Fruit fly (Drosophila melanogaster) whole organism, embryonic: Measurements from ENCODE around the gene CG7239.
A peak's percentile ranks its signal among the peaks of the same experiment; 100 is the strongest.

ENCODE experiments used
- Atf6 ChIP-seq: fragments of 200-800 bp; sonication (Bioruptor generic); IDR thresholded peaks from 2 replicates; pipeline ENCODE4 v1.3.6; 2022; ENCODE audit warnings: missing biosample characterization, missing genetic modification characterization
- B-H1 ChIP-seq: fragments of 200-800 bp; sonication (Bioruptor generic); IDR thresholded peaks from 3 replicates; pipeline ENCODE4 v1.3.6; 2022; ENCODE audit warnings: missing biosample characterization, missing genetic modification characterization
- CG10274 ChIP-seq: fragments of 200-800 bp; sonication (Bioruptor generic); optimal IDR thresholded peaks from 3 replicates; lab custom pipeline; 2017; ENCODE audit warnings: missing biosample characterization, mild to moderate bottlenecking, missing genetic modification characterization
- CG10654 ChIP-seq: fragments of 200-800 bp; sonication (Bioruptor generic); optimal IDR thresholded peaks from 2 replicates; lab custom pipeline; 2016; ENCODE audit warnings: missing biosample characterization, missing genetic modification characterization
- CG12659 ChIP-seq: fragments of 200-800 bp; sonication (Bioruptor generic); optimal IDR thresholded peaks from 3 replicates; lab custom pipeline; 2017; ENCODE audit warnings: mild to moderate bottlenecking, missing biosample characterization, missing genetic modification reagents, missing genetic modification characterization
- CG12769 ChIP-seq: fragments of 200-800 bp; sonication (Bioruptor generic); optimal IDR thresholded peaks from 2 replicates; lab custom pipeline; 2019; ENCODE audit warnings: missing biosample characterization, mild to moderate bottlenecking, missing genetic modification characterization, moderate library complexity
- CG13894 ChIP-seq: fragments of 200-800 bp; sonication (Bioruptor generic); optimal IDR thresholded peaks from 3 replicates; lab custom pipeline; 2018; ENCODE audit warnings: missing biosample characterization, mild to moderate bottlenecking, missing genetic modification characterization, moderate library complexity
- CG17359 ChIP-seq: fragments of 200-800 bp; sonication (Bioruptor generic); optimal IDR thresholded peaks from 3 replicates; lab custom pipeline; 2018; ENCODE audit warnings: missing biosample characterization, mild to moderate bottlenecking, missing genetic modification characterization, moderate library complexity
- CG1792 ChIP-seq: fragments of 200-800 bp; sonication (Bioruptor generic); optimal IDR thresholded peaks from 2 replicates; lab custom pipeline; 2016; ENCODE audit warnings: missing biosample characterization, missing genetic modification characterization
- CG33213 ChIP-seq: fragments of 200-800 bp; sonication (Bioruptor generic); optimal IDR thresholded peaks from 3 replicates; lab custom pipeline; 2016; ENCODE audit warnings: missing biosample characterization, missing genetic modification characterization
- CG5953 ChIP-seq: fragments of 200-800 bp; sonication (Bioruptor generic); IDR thresholded peaks from 2 replicates; pipeline ENCODE4 v1.3.6; 2022; ENCODE audit warnings: missing biosample characterization, missing genetic modification characterization
- CG6175 ChIP-seq: fragments of 200-800 bp; sonication (Bioruptor generic); IDR thresholded peaks from 3 replicates; pipeline ENCODE4 v1.3.6; 2022; ENCODE audit warnings: missing biosample characterization, missing genetic modification characterization
- CG6254 ChIP-seq: fragments of 200-800 bp; sonication (Bioruptor generic); optimal IDR thresholded peaks from 3 replicates; lab custom pipeline; 2017; ENCODE audit warnings: mild to moderate bottlenecking, missing biosample characterization, missing genetic modification reagents, missing genetic modification characterization
- CG6272 ChIP-seq: fragments of 200-800 bp; sonication (Bioruptor generic); IDR thresholded peaks from 2 replicates; pipeline ENCODE4 v1.3.6; 2022; ENCODE audit warnings: missing biosample characterization, missing genetic modification characterization
- CG7271 ChIP-seq: fragments of 200-800 bp; sonication (Bioruptor generic); optimal IDR thresholded peaks from 2 replicates; lab custom pipeline; 2018; ENCODE audit warnings: missing biosample characterization, mild to moderate bottlenecking, missing genetic modification characterization, moderate library complexity
- CG7839 ChIP-seq: fragments of 200-800 bp; sonication (Bioruptor generic); optimal IDR thresholded peaks from 3 replicates; lab custom pipeline; 2018; ENCODE audit warnings: missing biosample characterization, mild to moderate bottlenecking, missing genetic modification characterization, moderate library complexity
- CG7963 ChIP-seq: fragments of 200-800 bp; sonication (Bioruptor generic); IDR thresholded peaks from 3 replicates; pipeline ENCODE4 v1.3.6; 2022; ENCODE audit warnings: missing biosample characterization, missing genetic modification characterization; ENCODE audit not compliant: partially characterized antibody
- CrebB ChIP-seq: fragments of 200-800 bp; sonication (Bioruptor generic); optimal IDR thresholded peaks from 3 replicates; lab custom pipeline; 2018; ENCODE audit warnings: missing biosample characterization, mild to moderate bottlenecking, missing genetic modification characterization
- Drgx ChIP-seq: fragments of 200-800 bp; sonication (Bioruptor generic); IDR thresholded peaks from 2 replicates; pipeline ENCODE4 v1.3.6; 2022; ENCODE audit warnings: missing biosample characterization, missing genetic modification characterization
- ERR ChIP-seq: fragments of 200-800 bp; sonication (Bioruptor generic); optimal IDR thresholded peaks from 2 replicates; lab custom pipeline; 2016; ENCODE audit warnings: missing biosample characterization, missing genetic modification characterization
- MBD-R2 ChIP-seq: fragments of 200-800 bp; sonication (Bioruptor generic); IDR thresholded peaks from 2 replicates; pipeline ENCODE4 v1.3.6; 2022; ENCODE audit warnings: missing biosample characterization, missing genetic modification characterization
- Med ChIP-seq: fragments of 200-800 bp; sonication (Bioruptor generic); peaks from one replicate; lab custom pipeline; 2016; ENCODE audit warnings: missing biosample characterization, missing genetic modification characterization, mild to moderate bottlenecking, inconsistent platforms, moderate library complexity
- Mrtf ChIP-seq: fragments of 200-800 bp; sonication (Bioruptor generic); IDR thresholded peaks from 3 replicates; pipeline ENCODE4 v1.3.6; 2022; ENCODE audit warnings: missing biosample characterization, missing genetic modification characterization
- Myb ChIP-seq: fragments of 200-800 bp; sonication (Bioruptor generic); optimal IDR thresholded peaks from 2 replicates; lab custom pipeline; 2016; ENCODE audit warnings: missing biosample characterization, missing genetic modification characterization
- NC2α ChIP-seq: fragments of 200-800 bp; sonication (Bioruptor generic); optimal IDR thresholded peaks from 2 replicates; lab custom pipeline; 2016; ENCODE audit warnings: missing biosample characterization, missing genetic modification characterization
- PHDP ChIP-seq: fragments of 200-800 bp; sonication (Bioruptor generic); optimal IDR thresholded peaks from 3 replicates; lab custom pipeline; 2018; ENCODE audit warnings: missing biosample characterization, mild to moderate bottlenecking, missing genetic modification characterization, moderate library complexity
- Ptx1 ChIP-seq: fragments of 200-800 bp; sonication (Bioruptor generic); IDR thresholded peaks from 2 replicates; pipeline ENCODE4 v1.3.6; 2022; ENCODE audit warnings: missing biosample characterization, missing genetic modification characterization
- Ssrp ChIP-seq: fragments of 200-800 bp; sonication (Bioruptor generic); optimal IDR thresholded peaks from 2 replicates; lab custom pipeline; 2018; ENCODE audit warnings: missing biosample characterization, mild to moderate bottlenecking, missing genetic modification characterization, moderate library complexity
- Trl ChIP-seq, 3 experiments: fragments of >200 bp in 2 of 3; fragments of 200-800 bp in 1 of 3; sonication (Bioruptor generic) in 1 of 3; optimal IDR thresholded peaks; 2 replicates in 1 of 3; 3 replicates in 2 of 3; lab custom pipeline; 2016 to 2017; ENCODE audit warnings: missing biosample characterization in 1 of 3, missing genetic modification characterization in 1 of 3
- Xrp1 ChIP-seq: fragments of 200-800 bp; sonication (Bioruptor generic); IDR thresholded peaks from 2 replicates; pipeline ENCODE4 v1.3.6; 2022; ENCODE audit warnings: missing biosample characterization, missing genetic modification characterization
- bbx ChIP-seq: fragments of 200-800 bp; sonication (Bioruptor generic); IDR thresholded peaks from 2 replicates; pipeline ENCODE4 v1.3.6; 2022; ENCODE audit warnings: missing biosample characterization, missing genetic modification characterization; ENCODE audit not compliant: partially characterized antibody
- bigmax ChIP-seq: fragments of 200-800 bp; sonication (Bioruptor generic); optimal IDR thresholded peaks from 2 replicates; lab custom pipeline; 2018; ENCODE audit warnings: missing biosample characterization, mild to moderate bottlenecking, missing genetic modification characterization
- dm ChIP-seq: fragments of 200-800 bp; sonication (Bioruptor generic); optimal IDR thresholded peaks from 3 replicates; lab custom pipeline; 2016; ENCODE audit warnings: missing biosample characterization, missing genetic modification characterization
- emc ChIP-seq: fragments of 200-800 bp; sonication (Bioruptor generic); optimal IDR thresholded peaks from 2 replicates; lab custom pipeline; 2016; ENCODE audit warnings: missing biosample characterization, missing genetic modification characterization
- en ChIP-seq: fragments of 200-800 bp; sonication (Bioruptor generic); optimal IDR thresholded peaks from 2 replicates; lab custom pipeline; 2016; ENCODE audit warnings: missing biosample characterization, missing genetic modification characterization
- esg ChIP-seq: fragments of 200-800 bp; sonication (Bioruptor generic); conservative IDR thresholded peaks from 2 replicates; pipeline ENCODE4 v1.3.6; 2022; ENCODE audit warnings: missing biosample characterization, missing genetic modification characterization
- ftz-f1 ChIP-seq: fragments of 200-800 bp; sonication (Bioruptor generic); optimal IDR thresholded peaks from 2 replicates; lab custom pipeline; 2016; ENCODE audit warnings: missing biosample characterization, missing genetic modification characterization
- gem ChIP-seq: fragments of 200-800 bp; sonication (Bioruptor generic); optimal IDR thresholded peaks from 2 replicates; lab custom pipeline; 2019; ENCODE audit warnings: missing biosample characterization, mild to moderate bottlenecking, missing genetic modification characterization, moderate library complexity
- hb ChIP-seq: fragments of 200-800 bp; sonication (Bioruptor generic); IDR thresholded peaks from 3 replicates; pipeline ENCODE4 v1.3.6; 2022; ENCODE audit warnings: missing biosample characterization, missing genetic modification characterization; ENCODE audit not compliant: partially characterized antibody
- hth ChIP-seq: fragments of >200 bp; optimal IDR thresholded peaks from 2 replicates; lab custom pipeline; 2017; ENCODE audit warnings: inconsistent platforms
- lab ChIP-seq: fragments of 200-800 bp; sonication (Bioruptor generic); optimal IDR thresholded peaks from 3 replicates; lab custom pipeline; 2017; ENCODE audit warnings: missing biosample characterization, missing genetic modification characterization, mild to moderate bottlenecking, moderate library complexity, missing genetic modification reagents
- mld ChIP-seq: fragments of 200-800 bp; sonication (Bioruptor generic); IDR thresholded peaks from 3 replicates; pipeline ENCODE4 v1.3.6; 2022; ENCODE audit warnings: missing biosample characterization, missing genetic modification characterization; ENCODE audit not compliant: partially characterized antibody
- pfk ChIP-seq: fragments of 200-800 bp; sonication (Bioruptor generic); optimal IDR thresholded peaks from 2 replicates; lab custom pipeline; 2018; ENCODE audit warnings: missing biosample characterization, mild to moderate bottlenecking, missing genetic modification characterization, moderate library complexity
- prd ChIP-seq, 3 experiments: fragments of >200 bp in 2 of 3; fragments of 200-800 bp in 1 of 3; sonication (Bioruptor generic) in 1 of 3; optimal IDR thresholded peaks in 2 of 3; IDR thresholded peaks in 1 of 3; 2 replicates in 2 of 3; 3 replicates in 1 of 3; pipeline versions ENCODE4 v1.3.6 to Lab custom; 2017 to 2022; ENCODE audit warnings: missing biosample characterization in 1 of 3, missing genetic modification characterization in 1 of 3
- slbo ChIP-seq: fragments of 200-800 bp; sonication (Bioruptor generic); IDR thresholded peaks from 2 replicates; pipeline ENCODE4 v1.3.6; 2022; ENCODE audit warnings: missing biosample characterization, missing genetic modification characterization
- sob ChIP-seq: fragments of 200-800 bp; sonication (Bioruptor generic); IDR thresholded peaks from 2 replicates; pipeline ENCODE4 v1.3.6; 2022; ENCODE audit warnings: missing biosample characterization, missing genetic modification characterization
- tap ChIP-seq: fragments of 200-800 bp; optimal IDR thresholded peaks from 3 replicates; lab custom pipeline; 2019; ENCODE audit warnings: missing biosample characterization, mild to moderate bottlenecking, missing genetic modification characterization, moderate library complexity
- tio ChIP-seq: fragments of 200-800 bp; sonication (Bioruptor generic); optimal IDR thresholded peaks from 2 replicates; lab custom pipeline; 2017; ENCODE audit warnings: missing biosample characterization, missing genetic modification characterization, inconsistent platforms
- zen ChIP-seq: fragments of 200-800 bp; sonication (Bioruptor generic); optimal IDR thresholded peaks from 3 replicates; lab custom pipeline; 2018; ENCODE audit warnings: missing biosample characterization, mild to moderate bottlenecking, missing genetic modification characterization, moderate library complexity
- zfh1 ChIP-seq: fragments of 200-800 bp; sonication (Bioruptor generic); IDR thresholded peaks from 3 replicates; pipeline ENCODE4 v1.3.6; 2022; ENCODE audit warnings: missing biosample characterization, missing genetic modification characterization

CG7239 gene

DNA sequence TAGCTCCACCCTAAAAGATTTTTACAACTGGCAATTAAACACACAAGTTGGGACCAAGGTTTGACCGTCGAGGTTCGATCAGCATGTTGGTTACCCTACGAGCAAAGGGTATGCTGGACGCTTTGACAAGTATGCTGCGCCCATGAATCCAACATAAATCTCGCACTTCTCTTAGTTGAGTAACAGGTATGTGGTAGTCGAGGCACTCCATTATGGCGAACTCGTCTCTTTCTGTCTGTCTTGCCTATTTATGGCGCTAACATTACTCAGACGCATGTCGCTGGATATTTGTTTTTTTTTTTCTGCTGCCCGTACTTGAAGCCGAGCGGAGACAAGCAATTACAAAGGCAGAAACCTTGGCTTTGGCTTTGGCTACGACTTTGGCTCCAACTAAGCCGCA, 20.8 kb upstream of the CG7239 start (continued):
- TF ChIP-seq Med (peak; percentile 80), CG6175 (no peak), prd (optimal IDR thresholded peaks at IDR 0.05; lab: Kevin White, UChicago) (no peak), prd (GFP tag; IDR thresholded peaks at IDR 0.05; lab: Robert Waterston, UW) (peak; percentile 15; the same call in 1 of the 3 replicates), gem (no peak), CG1792 (GFP tag; lab: Kevin White, UChicago) (no peak), ftz-f1 (GFP tag; lab: Kevin White, UChicago) (no peak), CG6254 (no peak), Atf6 (GFP tag; lab: Robert Waterston, UW) (no peak), CG17359 (tag; lab: Kevin White, UChicago) (peak; percentile 1), CG7963 (GFP tag; lab: Robert Waterston, UW) (peak; percentile 79), CG12769 (peak; percentile 31), CrebB (no peak), en (GFP tag; lab: Kevin White, UChicago) (no peak), tap (tag; lab: Kevin White, UChicago) (no peak), CG10274 (GFP tag; lab: Kevin White, UChicago) (no peak), CG6272 (no peak), CG12659 (no peak), bbx (GFP tag; lab: Robert Waterston, UW) (peak; percentile 44; the same call in 1 of the 2 replicates), Xrp1 (GFP tag; lab: Robert Waterston, UW) (no peak), zfh1 (GFP tag; lab: Robert Waterston, UW) (no peak), tio (GFP tag; lab: Kevin White, UChicago) (no peak), esg (GFP tag; lab: Robert Waterston, UW) (no peak), dm (GFP tag; lab: Kevin White, UChicago) (no peak), B-H1 (GFP tag; lab: Robert Waterston, UW) (no peak), Myb (GFP tag; lab: Kevin White, UChicago) (no peak), NC2α (GFP tag; lab: Kevin White, UChicago) (no peak), Drgx (GFP tag; lab: Robert Waterston, UW) (no peak), CG7839 (tag; lab: Kevin White, UChicago) (peak; percentile 10), Mrtf (GFP tag; lab: Robert Waterston, UW) (0 out of 3 replicates have a peak, but pooled peaks have one; percentile 10), CG7271 (no peak), CG13894 (tag; lab: Kevin White, UChicago) (no peak), pfk (GFP tag; lab: Kevin White, UChicago) (no peak), hth (lab: Kevin White, UChicago) (no peak), Ssrp (tag; lab: Kevin White, UChicago) (no peak), sob (0 out of 2 replicates have a peak, but pooled peaks have one; percentile 21), Ptx1 (GFP tag; lab: Robert Waterston, UW) (0 out of 2 replicates have a peak, but pooled peaks have one; percentile 21), CG5953 (peak; percentile 18; the same call in 1 of the 2 replicates), CG33213 (no peak), bigmax (GFP tag; lab: Kevin White, UChicago) (no peak), CG10654 (GFP tag; lab: Kevin White, UChicago) (no peak), ERR (GFP tag; lab: Kevin White, UChicago) (no peak), mld (0 out of 3 replicates have a peak, but pooled peaks have one; percentile 40), MBD-R2 (GFP tag; lab: Robert Waterston, UW) (no peak), zen (tag; lab: Kevin White, UChicago) (no peak), slbo (GFP tag; lab: Robert Waterston, UW) (peak; percentile 23; the same call in 1 of the 2 replicates), hb (GFP tag; lab: Robert Waterston, UW) (peak; percentile 73; the same call in 2 of the 3 replicates), Trl (optimal IDR thresholded peaks at IDR 0.05; lab: Kevin White, UChicago) (no peak), Trl (GFP tag; optimal IDR thresholded peaks at IDR 0.05; lab: Kevin White, UChicago) (no peak), PHDP (tag; lab: Kevin White, UChicago) (no peak), lab (peak; percentile 39), emc (GFP tag; lab: Kevin White, UChicago) (no peak)
